Worm (Caenorhabditis elegans) whole organism, young adult: ENCODE measurements around the gene srxa-12.

Source experiments
- K12H6.12 ChIP-seq: fragments of 200-800 bp; sonication (Bioruptor generic); optimal IDR thresholded peaks from 2 replicates; lab custom pipeline; 2018; ENCODE audit warnings: mild to moderate bottlenecking, missing genetic modification characterization, missing compliant biosample characterization
- Y53G8AR.9 ChIP-seq: fragments of 200-800 bp; sonication (Bioruptor generic); conservative IDR thresholded peaks from 2 replicates; pipeline ENCODE4 v1.3.6; 2022; ENCODE audit warnings: missing genetic modification reagents, missing genetic modification characterization, missing compliant biosample characterization
- akir-1 ChIP-seq: fragments of 200-800 bp; sonication (Bioruptor generic); optimal IDR thresholded peaks from 2 replicates; lab custom pipeline; 2018; ENCODE audit warnings: mild to moderate bottlenecking, missing genetic modification characterization, moderate library complexity, missing compliant biosample characterization
- athp-1 ChIP-seq: sonication (generic microtip); optimal IDR thresholded peaks from 2 replicates; lab custom pipeline; 2017; ENCODE audit warnings: mild to moderate bottlenecking, missing genetic modification characterization, missing compliant biosample characterization
- lsl-1 ChIP-seq: fragments of 200-800 bp; sonication (Bioruptor generic); optimal IDR thresholded peaks from 2 replicates; lab custom pipeline; 2018; ENCODE audit warnings: mild to moderate bottlenecking, missing genetic modification characterization, moderate library complexity, missing compliant biosample characterization
- mel-28 ChIP-seq: sonication (generic microtip); optimal IDR thresholded peaks from 2 replicates; lab custom pipeline; 2016; ENCODE audit warnings: borderline replicate concordance, mild to moderate bottlenecking, missing genetic modification characterization, missing compliant biosample characterization
- mxl-1 ChIP-seq: sonication (generic microtip); optimal IDR thresholded peaks from 2 replicates; lab custom pipeline; 2016; ENCODE audit warnings: missing genetic modification characterization, missing compliant biosample characterization
- repo-1 ChIP-seq: sonication (generic microtip); optimal IDR thresholded peaks from 2 replicates; lab custom pipeline; 2017; ENCODE audit warnings: mild to moderate bottlenecking, missing genetic modification characterization, missing compliant biosample characterization
- rpc-1 ChIP-seq, 2 experiments: fragments of 150-350 bp in 1 of 2; sonication (generic microtip) in 1 of 2; optimal IDR thresholded peaks; 2 replicates each; lab custom pipeline; 2014 to 2018; ENCODE audit warnings: missing biosample characterization in 1 of 2, missing genetic modification characterization in 1 of 2, missing genetic modification reagents in 1 of 2, missing genotype in 1 of 2
- snpc-4 ChIP-seq, 5 experiments: fragments of 150-350 bp in 1 of 5; sonication (generic microtip) in 4 of 5; optimal IDR thresholded peaks; 2 replicates each; lab custom pipeline; 2014 to 2018; ENCODE audit warnings: missing genetic modification characterization in 5 of 5, missing biosample characterization in 3 of 5, antibody characterized with exemption in 2 of 5, mild to moderate bottlenecking in 2 of 5, missing compliant biosample characterization in 2 of 5, missing genotype in 2 of 5, moderate library complexity in 2 of 5, missing genetic modification reagents in 1 of 5
- tbp1 ChIP-seq: fragments of 200-800 bp; sonication (Bioruptor generic); optimal IDR thresholded peaks from 2 replicates; lab custom pipeline; 2018; ENCODE audit warnings: mild to moderate bottlenecking, missing genetic modification characterization, missing compliant biosample characterization
- unc-130 ChIP-seq: sonication (generic microtip); optimal IDR thresholded peaks from 2 replicates; lab custom pipeline; 2016; ENCODE audit warnings: missing genetic modification reagents, missing genetic modification characterization, missing compliant biosample characterization

DNA sequence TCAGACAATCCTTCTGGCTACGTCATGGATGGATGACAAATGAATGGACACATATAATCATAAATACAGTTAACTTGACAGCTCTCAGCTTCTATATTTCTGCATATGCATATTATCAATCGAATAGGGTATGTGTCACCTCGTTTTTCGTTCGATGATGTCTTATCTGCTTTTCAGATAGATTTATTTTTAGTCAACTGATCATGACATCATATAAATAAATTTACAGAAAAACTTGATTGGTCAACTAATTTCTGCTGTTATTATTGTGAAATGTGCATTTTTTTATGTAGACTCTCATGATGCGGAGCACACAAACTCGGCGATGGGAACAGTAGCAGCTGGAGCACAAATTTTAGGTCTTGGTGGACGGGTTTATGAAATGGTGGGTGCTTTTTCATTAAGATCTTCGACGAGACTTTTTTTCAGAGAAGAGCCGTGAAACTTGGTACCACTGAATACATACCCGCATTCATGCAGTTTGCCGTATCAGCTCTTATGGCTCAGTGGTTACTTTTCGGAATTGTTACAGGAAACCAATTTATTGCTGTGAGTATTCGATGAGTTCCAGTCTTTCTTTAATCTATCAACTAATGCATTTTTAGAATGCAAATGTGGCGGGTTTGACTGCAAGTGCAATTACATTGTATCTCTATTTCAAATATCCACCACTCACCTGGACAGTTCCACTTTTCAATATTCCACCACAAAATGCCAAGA is 29.0 kb downstream of the srxa-12 start:
- TF ChIP-seq athp-1 (no peak), mxl-1 (tag; lab: Kevin White, UChicago) (no peak), repo-1 (no peak), rpc-1 (optimal IDR thresholded peaks at IDR 0.05; lab: Kevin White, UChicago) (no peak), rpc-1 (tag; optimal IDR thresholded peaks at IDR 0.05; lab: Kevin White, UChicago) (no peak), snpc-4 (GFP tag; optimal IDR thresholded peaks at IDR 0.05; lab: Kevin White, UChicago) (no peak), snpc-4 (tag; optimal IDR thresholded peaks at IDR 0.05; lab: Kevin White, UChicago) (no peak), tbp1 (GFP tag; lab: Kevin White, UChicago) (no peak), Y53G8AR.9 (no peak), akir-1 (no peak), mel-28 (no peak), lsl-1 (GFP tag; lab: Kevin White, UChicago) (no peak), unc-130 (no peak), K12H6.12 (tag; lab: Kevin White, UChicago) (no peak)
